Fruit fly (Drosophila melanogaster): ENCODE results near the gene CG15498.

CG15498 gene

dm6 chr3R:21534697-21535676 is 34.0 kb downstream of the CG15498 start:
- TF ChIP-seq noc (tag; optimal IDR thresholded peaks at IDR 0.05) = no peak

- TF ChIP-seq noc (tag; optimal IDR thresholded peaks at IDR 0.05) = no peak
Measured at dm6 chr3R:21534256-21534655, 34.7 kb downstream of the CG15498 start.

dm6 chr3R:21528529-21528928 is 40.4 kb downstream of the CG15498 start:
- TF ChIP-seq noc (tag; optimal IDR thresholded peaks at IDR 0.05) = no peak

dm6 chr3R:21524574-21524973 is 44.4 kb downstream of the CG15498 start:
- no peak for TF ChIP-seq noc (tag; optimal IDR thresholded peaks at IDR 0.05)

- no peak for TF ChIP-seq noc (tag; optimal IDR thresholded peaks at IDR 0.05)
Measured at dm6 chr3R:21521780-21522179, 47.2 kb downstream of the CG15498 start.

dm6 chr3R:21520756-21521155 is 48.2 kb downstream of the CG15498 start, which contains the start of gene sp3:
Gene sp3 (plus strand): TSS chr3R:21520928.
- no peak for TF ChIP-seq noc (tag; optimal IDR thresholded peaks at IDR 0.05)

dm6 chr3R:21520183-21520582 is 48.8 kb downstream of the CG15498 start:
- TF ChIP-seq noc (tag; optimal IDR thresholded peaks at IDR 0.05) = peak; percentile 36
